Fruit fly (Drosophila melanogaster) whole organism, embryonic: ENCODE data around the gene niki.

Experiments
- Blimp-1 ChIP-seq: fragments of 200-800 bp; sonication (Bioruptor generic); optimal IDR thresholded peaks from 3 replicates; lab custom pipeline; 2018; ENCODE audit warnings: missing biosample characterization, missing genetic modification characterization, mild to moderate bottlenecking, moderate library complexity, missing genetic modification reagents
- C15 ChIP-seq: fragments of 200-800 bp; sonication (Bioruptor generic); IDR thresholded peaks from 3 replicates; pipeline ENCODE4 v1.3.6; 2022; ENCODE audit warnings: missing biosample characterization, missing genetic modification characterization
- CG10209 ChIP-seq: fragments of 200-800 bp; sonication (Bioruptor generic); optimal IDR thresholded peaks from 3 replicates; lab custom pipeline; 2017; ENCODE audit warnings: missing biosample characterization, mild to moderate bottlenecking, missing genetic modification characterization, missing genetic modification reagents
- CG11696 ChIP-seq: fragments of 200-800 bp; sonication (Bioruptor generic); IDR thresholded peaks from 2 replicates; pipeline ENCODE4 v1.3.6; 2022; ENCODE audit warnings: missing biosample characterization, missing genetic modification characterization
- CG12659 ChIP-seq: fragments of 200-800 bp; sonication (Bioruptor generic); optimal IDR thresholded peaks from 3 replicates; lab custom pipeline; 2017; ENCODE audit warnings: mild to moderate bottlenecking, missing biosample characterization, missing genetic modification reagents, missing genetic modification characterization
- CG12942 ChIP-seq: fragments of 200-800 bp; sonication (Bioruptor generic); optimal IDR thresholded peaks from 3 replicates; lab custom pipeline; 2016; ENCODE audit warnings: missing biosample characterization, missing genetic modification characterization
- CG14667 ChIP-seq: fragments of 200-800 bp; sonication (Bioruptor generic); IDR thresholded peaks from 2 replicates; pipeline ENCODE4 v1.3.6; 2022; ENCODE audit warnings: missing biosample characterization, missing genetic modification characterization
- CG16863 ChIP-seq: fragments of 200-800 bp; sonication (Bioruptor generic); optimal IDR thresholded peaks from 3 replicates; lab custom pipeline; 2016; ENCODE audit warnings: missing biosample characterization, missing genetic modification characterization
- CG30431 ChIP-seq: fragments of 200-800 bp; sonication (Bioruptor generic); optimal IDR thresholded peaks from 2 replicates; lab custom pipeline; 2017; ENCODE audit warnings: missing biosample characterization, missing genetic modification characterization
- CG3995 ChIP-seq: fragments of 200-800 bp; sonication (Bioruptor generic); optimal IDR thresholded peaks from 3 replicates; lab custom pipeline; 2016; ENCODE audit warnings: missing biosample characterization, missing genetic modification characterization
- CG4360 ChIP-seq: fragments of 200-800 bp; sonication (Bioruptor generic); IDR thresholded peaks from 2 replicates; pipeline ENCODE4 v1.3.6; 2022; ENCODE audit warnings: missing biosample characterization, missing genetic modification characterization
- Camta ChIP-seq: fragments of 200-800 bp; sonication (Bioruptor generic); optimal IDR thresholded peaks from 2 replicates; lab custom pipeline; 2016; ENCODE audit warnings: missing biosample characterization, missing genetic modification characterization
- D ChIP-seq, 2 experiments: fragments of 200-800 bp in 1 of 2; fragments of >200 bp in 1 of 2; sonication (Bioruptor generic) in 1 of 2; optimal IDR thresholded peaks; 2 replicates in 1 of 2; 3 replicates in 1 of 2; lab custom pipeline; 2017; ENCODE audit warnings: mild to moderate bottlenecking in 1 of 2, missing biosample characterization in 1 of 2, missing genetic modification characterization in 1 of 2, missing genetic modification reagents in 1 of 2
- Drgx ChIP-seq: fragments of 200-800 bp; sonication (Bioruptor generic); IDR thresholded peaks from 2 replicates; pipeline ENCODE4 v1.3.6; 2022; ENCODE audit warnings: missing biosample characterization, missing genetic modification characterization
- E2f2 ChIP-seq: fragments of 200-800 bp; sonication (Bioruptor generic); IDR thresholded peaks from 2 replicates; pipeline ENCODE4 v1.3.6; 2022; ENCODE audit warnings: missing biosample characterization, missing genetic modification characterization
- Elba2 ChIP-seq: fragments of 200-800 bp; sonication (Bioruptor generic); optimal IDR thresholded peaks from 3 replicates; lab custom pipeline; 2016; ENCODE audit warnings: missing biosample characterization, missing genetic modification characterization
- Fer1 ChIP-seq: fragments of 200-800 bp; sonication (Bioruptor generic); optimal IDR thresholded peaks from 2 replicates; lab custom pipeline; 2017; ENCODE audit warnings: missing biosample characterization, mild to moderate bottlenecking, missing genetic modification characterization
- GATAe ChIP-seq: fragments of 200-800 bp; sonication (Bioruptor generic); conservative IDR thresholded peaks from 2 replicates; pipeline ENCODE4 v1.3.6; 2022; ENCODE audit warnings: missing biosample characterization, missing genetic modification characterization
- Gug ChIP-seq: fragments of 200-800 bp; sonication (Bioruptor generic); IDR thresholded peaks from 4 replicates; pipeline ENCODE4 v1.3.6; 2022; ENCODE audit warnings: missing biosample characterization, missing genetic modification characterization
- Hand ChIP-seq: fragments of 200-800 bp; sonication (Bioruptor generic); optimal IDR thresholded peaks from 2 replicates; lab custom pipeline; 2017; ENCODE audit warnings: mild to moderate bottlenecking, missing biosample characterization, missing genetic modification reagents, missing genetic modification characterization
- Hey ChIP-seq: fragments of 200-800 bp; sonication (Bioruptor generic); optimal IDR thresholded peaks from 3 replicates; lab custom pipeline; 2018; ENCODE audit warnings: missing biosample characterization, mild to moderate bottlenecking, missing genetic modification characterization
- HmgD ChIP-seq: fragments of 200-800 bp; sonication (Bioruptor generic); optimal IDR thresholded peaks from 3 replicates; lab custom pipeline; 2016; ENCODE audit warnings: missing biosample characterization, missing genetic modification characterization
- Pdp1 ChIP-seq, 2 experiments: fragments of 200-800 bp; sonication (Bioruptor generic); optimal IDR thresholded peaks; 3 replicates each; lab custom pipeline; 2016; ENCODE audit warnings: missing biosample characterization in 2 of 2, missing genetic modification characterization in 2 of 2, mild to moderate bottlenecking in 1 of 2, moderate library complexity in 1 of 2
- Ravus ChIP-seq: fragments of 200-800 bp; sonication (Bioruptor generic); IDR thresholded peaks from 2 replicates; pipeline ENCODE4 v1.3.6; 2022; ENCODE audit warnings: missing biosample characterization, missing genetic modification characterization
- bigmax ChIP-seq: fragments of 200-800 bp; sonication (Bioruptor generic); optimal IDR thresholded peaks from 2 replicates; lab custom pipeline; 2018; ENCODE audit warnings: missing biosample characterization, mild to moderate bottlenecking, missing genetic modification characterization
- danr ChIP-seq: fragments of 200-800 bp; sonication (Bioruptor generic); IDR thresholded peaks from 2 replicates; pipeline ENCODE4 v1.3.6; 2022; ENCODE audit warnings: missing biosample characterization, missing genetic modification characterization
- dpn ChIP-seq, 2 experiments: fragments of 200-800 bp; sonication (Bioruptor generic); optimal IDR thresholded peaks; 3 replicates each; lab custom pipeline; 2016; ENCODE audit warnings: missing biosample characterization in 2 of 2, missing genetic modification characterization in 2 of 2
- exex ChIP-seq: fragments of 200-800 bp; sonication (Bioruptor generic); optimal IDR thresholded peaks from 4 replicates; lab custom pipeline; 2018; ENCODE audit warnings: missing biosample characterization, mild to moderate bottlenecking, missing genetic modification characterization, moderate library complexity
- hbn ChIP-seq: fragments of 200-800 bp; sonication (Bioruptor generic); IDR thresholded peaks from 2 replicates; pipeline ENCODE4 v1.3.6; 2022; ENCODE audit warnings: missing biosample characterization, missing genetic modification characterization; ENCODE audit not compliant: partially characterized antibody
- ind ChIP-seq: fragments of 200-800 bp; sonication (Bioruptor generic); optimal IDR thresholded peaks from 3 replicates; lab custom pipeline; 2016; ENCODE audit warnings: missing biosample characterization, missing genetic modification characterization
- kah ChIP-seq: fragments of 200-800 bp; sonication (Bioruptor generic); optimal IDR thresholded peaks from 2 replicates; lab custom pipeline; 2018; ENCODE audit warnings: missing biosample characterization, mild to moderate bottlenecking, missing genetic modification characterization
- kay ChIP-seq: fragments of 200-800 bp; sonication (Bioruptor generic); optimal IDR thresholded peaks from 2 replicates; lab custom pipeline; 2016; ENCODE audit warnings: missing biosample characterization, missing genetic modification characterization
- kni ChIP-seq: fragments of 200-800 bp; sonication (Bioruptor generic); optimal IDR thresholded peaks from 3 replicates; lab custom pipeline; 2017; ENCODE audit warnings: mild to moderate bottlenecking, missing biosample characterization, missing genetic modification reagents, missing genetic modification characterization
- lola ChIP-seq, 3 experiments: fragments of >200 bp in 2 of 3; fragments of 200-800 bp in 1 of 3; sonication (Bioruptor generic) in 1 of 3; optimal IDR thresholded peaks; 2 replicates each; lab custom pipeline; 2017 to 2019; ENCODE audit warnings: missing biosample characterization in 3 of 3, missing genetic modification characterization in 3 of 3, mild to moderate bottlenecking in 1 of 3, moderate library complexity in 1 of 3
- lov ChIP-seq, 2 experiments: fragments of 200-800 bp in 1 of 2; fragments of >200 bp in 1 of 2; sonication (Bioruptor generic) in 1 of 2; IDR thresholded peaks in 1 of 2; optimal IDR thresholded peaks in 1 of 2; 2 replicates in 1 of 2; 3 replicates in 1 of 2; pipeline versions ENCODE4 v1.3.6 to Lab custom; 2017 to 2022; ENCODE audit warnings: missing biosample characterization in 1 of 2, missing genetic modification characterization in 1 of 2
- nau ChIP-seq: fragments of 200-800 bp; sonication (Bioruptor generic); optimal IDR thresholded peaks from 3 replicates; lab custom pipeline; 2017; ENCODE audit warnings: missing biosample characterization, mild to moderate bottlenecking, missing genetic modification characterization, missing genetic modification reagents
- otp ChIP-seq: fragments of 200-800 bp; sonication (Bioruptor generic); IDR thresholded peaks from 3 replicates; pipeline ENCODE4, ENCODE4 v1.3.6; 2022; ENCODE audit warnings: missing biosample characterization, missing genetic modification characterization
- p53 ChIP-seq: fragments of 200-800 bp; sonication (Bioruptor generic); optimal IDR thresholded peaks from 2 replicates; lab custom pipeline; 2016; ENCODE audit warnings: missing biosample characterization, missing genetic modification characterization
- prd ChIP-seq, 3 experiments: fragments of >200 bp in 2 of 3; fragments of 200-800 bp in 1 of 3; sonication (Bioruptor generic) in 1 of 3; optimal IDR thresholded peaks in 2 of 3; IDR thresholded peaks in 1 of 3; 2 replicates in 2 of 3; 3 replicates in 1 of 3; pipeline versions ENCODE4 v1.3.6 to Lab custom; 2017 to 2022; ENCODE audit warnings: missing biosample characterization in 1 of 3, missing genetic modification characterization in 1 of 3
- ranshi ChIP-seq: fragments of 200-800 bp; sonication (Bioruptor generic); IDR thresholded peaks from 2 replicates; pipeline ENCODE4 v1.3.6; 2022; ENCODE audit warnings: missing biosample characterization, missing genetic modification characterization
- scrt ChIP-seq: fragments of 200-800 bp; sonication (Bioruptor generic); optimal IDR thresholded peaks from 2 replicates; lab custom pipeline; 2018; ENCODE audit warnings: missing biosample characterization, mild to moderate bottlenecking, missing genetic modification characterization, moderate library complexity
- tio ChIP-seq: fragments of 200-800 bp; sonication (Bioruptor generic); optimal IDR thresholded peaks from 2 replicates; lab custom pipeline; 2017; ENCODE audit warnings: missing biosample characterization, missing genetic modification characterization, inconsistent platforms
- twi ChIP-seq: fragments of 200-800 bp; optimal IDR thresholded peaks from 2 replicates; lab custom pipeline; 2019; ENCODE audit warnings: missing biosample characterization, mild to moderate bottlenecking, missing genetic modification characterization, moderate library complexity
- unc-4 ChIP-seq: fragments of 200-800 bp; sonication (Bioruptor generic); IDR thresholded peaks from 2 replicates; pipeline ENCODE4 v1.3.6; 2022; ENCODE audit warnings: missing biosample characterization, missing genetic modification characterization; ENCODE audit not compliant: partially characterized antibody
- unpg ChIP-seq: fragments of 200-800 bp; sonication (Bioruptor generic); optimal IDR thresholded peaks from 3 replicates; lab custom pipeline; 2018; ENCODE audit warnings: missing biosample characterization, mild to moderate bottlenecking, missing genetic modification characterization, moderate library complexity
- vnd ChIP-seq: fragments of 200-800 bp; sonication (Bioruptor generic); IDR thresholded peaks from 3 replicates; pipeline ENCODE4 v1.3.6; 2022; ENCODE audit warnings: missing biosample characterization, missing genetic modification characterization; ENCODE audit not compliant: partially characterized antibody
- vvl ChIP-seq: fragments of 200-800 bp; sonication (Bioruptor generic); IDR thresholded peaks from 2 replicates; pipeline ENCODE4 v1.3.6; 2022; ENCODE audit warnings: missing biosample characterization, missing genetic modification characterization

Gene niki

DNA sequence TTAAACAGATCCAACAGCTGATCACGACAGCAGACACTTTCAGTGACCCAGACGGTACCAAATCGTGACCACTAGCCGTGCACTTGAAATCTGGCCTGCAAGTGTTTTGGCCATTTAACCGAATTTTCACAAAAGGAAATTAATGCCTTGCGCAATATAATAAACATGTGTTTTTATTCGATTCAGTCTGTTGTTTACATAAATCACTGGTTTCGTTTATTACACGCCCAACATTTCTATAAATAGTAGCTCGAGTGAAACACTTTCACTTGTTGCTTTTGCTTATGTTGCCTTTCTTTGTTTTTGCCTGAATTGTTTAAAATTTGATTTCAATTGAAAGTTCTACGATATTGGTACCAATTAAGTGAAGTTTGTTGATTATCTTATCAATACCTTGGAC lies 13.1 kb downstream of the niki start:
- TF ChIP-seq C15 (GFP tag; lab: Robert Waterston, UW) (no peak), CG30431 (GFP tag; lab: Kevin White, UChicago) (no peak), exex (peak; percentile 37), Blimp-1 (peak; percentile 70), kah (GFP tag; lab: Kevin White, UChicago) (peak; percentile 77), CG3995 (GFP tag; lab: Kevin White, UChicago) (peak; percentile 40), nau (no peak), CG11696 (GFP tag; lab: Robert Waterston, UW) (no peak), lov (optimal IDR thresholded peaks at IDR 0.05; lab: Kevin White, UChicago) (no peak), lov (GFP tag; IDR thresholded peaks at IDR 0.05; lab: Robert Waterston, UW) (no peak), bigmax (GFP tag; lab: Kevin White, UChicago) (no peak), CG4360 (GFP tag; lab: Robert Waterston, UW) (no peak), Ravus (GFP tag; lab: Robert Waterston, UW) (no peak), Fer1 (GFP tag; lab: Kevin White, UChicago) (no peak), CG10209 (GFP tag; lab: Kevin White, UChicago) (no peak), kni (GFP tag; lab: Kevin White, UChicago) (peak; percentile 63), unc-4 (no peak), lola (GFP tag; optimal IDR thresholded peaks at IDR 0.05; lab: Kevin White, UChicago) (no peak), Hey (no peak), twi (peak; percentile 55), tio (GFP tag; lab: Kevin White, UChicago) (no peak), Pdp1 (GFP tag; optimal IDR thresholded peaks at IDR 0.05; lab: Kevin White, UChicago) (peak in 1 of 2 experiments; percentile 51), Hand (GFP tag; lab: Kevin White, UChicago) (no peak), D (optimal IDR thresholded peaks at IDR 0.05; lab: Kevin White, UChicago) (no peak), D (GFP tag; optimal IDR thresholded peaks at IDR 0.05; lab: Kevin White, UChicago) (no peak)
- TF ChIP-seq, all 482 proteins: peak for 7

DNA sequence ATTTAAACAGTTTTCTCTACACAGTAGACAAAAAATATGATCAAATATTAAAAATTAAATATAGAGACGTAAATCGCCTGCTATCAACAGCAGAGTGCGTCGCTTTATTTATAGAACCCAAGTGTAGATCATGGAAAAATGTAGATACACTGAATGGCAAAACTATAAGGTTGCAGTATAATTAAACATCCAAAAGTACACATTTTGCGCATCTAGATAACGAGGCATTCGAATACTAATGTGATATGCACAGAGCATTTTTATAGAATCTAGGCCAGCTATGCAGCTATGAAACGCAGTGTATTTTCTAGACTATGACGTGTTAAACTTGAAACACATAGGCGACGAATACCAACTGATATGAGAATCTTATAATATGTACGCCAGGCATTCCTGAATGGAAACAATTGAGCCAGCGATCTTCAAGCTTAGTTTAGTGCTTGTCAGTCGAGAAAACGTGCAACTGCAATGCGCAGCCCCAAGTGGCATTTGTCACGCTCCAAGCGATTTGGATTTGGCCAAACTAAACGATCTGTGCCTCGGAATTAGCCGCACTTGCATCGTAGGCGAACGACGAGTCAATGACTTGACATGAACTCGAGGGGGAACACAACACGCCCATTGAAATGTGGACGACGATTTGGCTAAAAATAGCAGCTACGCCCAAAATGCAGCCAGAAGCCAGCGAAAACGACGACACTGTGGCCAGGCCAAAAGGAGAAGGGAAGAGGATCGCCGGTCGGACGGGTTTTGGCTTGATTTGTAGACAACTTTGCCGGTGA lies 14.4 kb downstream of the niki start:
- TF ChIP-seq CG14667 (GFP tag; lab: Robert Waterston, UW) (peak; percentile 79; the same call in 1 of the 2 replicates), otp (GFP tag; lab: Robert Waterston, UW) (peak; percentile 85), GATAe (peak; percentile 41; the same call in 1 of the 2 replicates), unpg (GFP tag; lab: Kevin White, UChicago) (peak; percentile 90), Camta (GFP tag; lab: Kevin White, UChicago) (peak; percentile 78), E2f2 (peak; percentile 66), CG12942 (peak; percentile 79), ranshi (GFP tag; lab: Robert Waterston, UW) (peak; percentile 90), prd (optimal IDR thresholded peaks at IDR 0.05; lab: Kevin White, UChicago) (no peak), prd (GFP tag; IDR thresholded peaks at IDR 0.05; lab: Robert Waterston, UW) (peak; percentile 86), danr (GFP tag; lab: Robert Waterston, UW) (peak; percentile 75), vvl (GFP tag; lab: Robert Waterston, UW) (peak; percentile 95), Elba2 (GFP tag; lab: Kevin White, UChicago) (no peak), Gug (peak; percentile 90), dpn (GFP tag; optimal IDR thresholded peaks at IDR 0.05; lab: Kevin White, UChicago) (peak; percentile 84 to 93), hbn (GFP tag; lab: Robert Waterston, UW) (no peak), p53 (GFP tag; lab: Kevin White, UChicago) (no peak), CG3995 (GFP tag; lab: Kevin White, UChicago) (peak; percentile 54), Drgx (GFP tag; lab: Robert Waterston, UW) (peak; percentile 95), scrt (peak; percentile 83), CG12659 (GFP tag; lab: Kevin White, UChicago) (peak; percentile 92), kay (GFP tag; lab: Kevin White, UChicago) (peak; percentile 73), ind (peak; percentile 89), CG16863 (GFP tag; lab: Kevin White, UChicago) (peak; percentile 85), HmgD (GFP tag; lab: Kevin White, UChicago) (peak; percentile 7), vnd (GFP tag; lab: Robert Waterston, UW) (no peak)
